Worm (Caenorhabditis elegans): Measurements from ENCODE around the gene lin-14.

Gene lin-14

ce11 chrX:11522058-11522757, 56.8 kb downstream of the lin-14 start, which contains the start of gene sdc-2:
TSS of gene sdc-2 (plus strand) at chrX:11522707.
- TF ChIP-seq pros-1 (tag; optimal IDR thresholded peaks at IDR 0.05), result peak; percentile 49
- peak; percentile 74 for TF ChIP-seq ceh-31 (tag; optimal IDR thresholded peaks at IDR 0.05)
- no peak for TF ChIP-seq ceh-22 (tag; optimal IDR thresholded peaks at IDR 0.05)
- TF ChIP-seq che-1 (tag; optimal IDR thresholded peaks at IDR 0.05), result peak; percentile 9
- TF ChIP-seq ceh-24 (tag; optimal IDR thresholded peaks at IDR 0.05), result no peak
- no peak for TF ChIP-seq K02D7.2 (tag; optimal IDR thresholded peaks at IDR 0.05)
- TF ChIP-seq ceh-48 (tag; optimal IDR thresholded peaks at IDR 0.05), result no peak
- peak; percentile 55 for TF ChIP-seq dve-1 (tag; optimal IDR thresholded peaks at IDR 0.05)
- no peak for TF ChIP-seq pha-4 (tag; optimal IDR thresholded peaks at IDR 0.05)
- TF ChIP-seq nhr-11 (tag; optimal IDR thresholded peaks at IDR 0.05), result no peak
- no peak for TF ChIP-seq ets-4 (tag; optimal IDR thresholded peaks at IDR 0.05)
- TF ChIP-seq zip-5 (tag; optimal IDR thresholded peaks at IDR 0.05), result no peak
- TF ChIP-seq unc-55 (GFP tag; optimal IDR thresholded peaks at IDR 0.05), result peak; percentile 58

ce11 chrX:11523704-11524103, 58.3 kb downstream of the lin-14 start:
- TF ChIP-seq lin-11 (tag; optimal IDR thresholded peaks at IDR 0.05) (no peak), che-1 (tag; optimal IDR thresholded peaks at IDR 0.05) (no peak), pros-1 (tag; optimal IDR thresholded peaks at IDR 0.05) (no peak), pax-1 (tag; optimal IDR thresholded peaks at IDR 0.05) (no peak), pat-9 (tag; optimal IDR thresholded peaks at IDR 0.05) (no peak), nfya-1 (tag; optimal IDR thresholded peaks at IDR 0.05) (no peak), K02D7.2 (tag; optimal IDR thresholded peaks at IDR 0.05) (no peak), nhr-232 (tag; optimal IDR thresholded peaks at IDR 0.05) (no peak), tbx-2 (tag; optimal IDR thresholded peaks at IDR 0.05) (no peak), C08G9.2 (tag; optimal IDR thresholded peaks at IDR 0.05) (no peak), hlh-6 (tag; optimal IDR thresholded peaks at IDR 0.05) (no peak), sox-4 (tag; optimal IDR thresholded peaks at IDR 0.05) (no peak), Y22D7AL.16 (tag; optimal IDR thresholded peaks at IDR 0.05) (no peak), hlh-13 (GFP tag; optimal IDR thresholded peaks at IDR 0.05) (no peak), dmd-4 (tag; optimal IDR thresholded peaks at IDR 0.05; ENCODE audit: borderline replicate concordance) (no peak), ceh-45 (GFP tag; IDR thresholded peaks at IDR 0.05) (no peak)

- TF ChIP-seq tbx-2 (tag; optimal IDR thresholded peaks at IDR 0.05), result no peak
- TF ChIP-seq elt-2 (tag; optimal IDR thresholded peaks at IDR 0.05), result no peak
- no peak for TF ChIP-seq fkh-6 (tag; optimal IDR thresholded peaks at IDR 0.05)
- TF ChIP-seq pros-1 (tag; optimal IDR thresholded peaks at IDR 0.05), result no peak
- TF ChIP-seq unc-42 (tag; optimal IDR thresholded peaks at IDR 0.05), result no peak
- no peak for TF ChIP-seq gmeb-2 (tag; optimal IDR thresholded peaks at IDR 0.05)
- no peak for TF ChIP-seq dmd-4 (tag; optimal IDR thresholded peaks at IDR 0.05; ENCODE audit: borderline replicate concordance)
- TF ChIP-seq ceh-22 (tag; optimal IDR thresholded peaks at IDR 0.05), result no peak
- no peak for TF ChIP-seq ceh-9 (tag; optimal IDR thresholded peaks at IDR 0.05)
- no peak for TF ChIP-seq pha-4 (tag; optimal IDR thresholded peaks at IDR 0.05)
- TF ChIP-seq ceh-31 (tag; optimal IDR thresholded peaks at IDR 0.05), result no peak
- TF ChIP-seq nhr-232 (tag; optimal IDR thresholded peaks at IDR 0.05), result no peak
- TF ChIP-seq ttx-3 (tag; optimal IDR thresholded peaks at IDR 0.05), result no peak
- no peak for TF ChIP-seq ceh-2 (tag; optimal IDR thresholded peaks at IDR 0.05)
- TF ChIP-seq ref-2 (tag; optimal IDR thresholded peaks at IDR 0.05), result no peak
- no peak for TF ChIP-seq unc-86 (tag; optimal IDR thresholded peaks at IDR 0.05)
These were observed 68.2 kb downstream of the lin-14 start, which contains the start of gene C35C5.8 for ce11 chrX:11533543-11534003. TSS of gene C35C5.8 (plus strand) at chrX:11533593.

- TF ChIP-seq ets-4 (tag; optimal IDR thresholded peaks at IDR 0.05) (no peak), nhr-232 (tag; optimal IDR thresholded peaks at IDR 0.05) (no peak), hlh-8 (tag; optimal IDR thresholded peaks at IDR 0.05) (no peak), K09A11.1 (tag; optimal IDR thresholded peaks at IDR 0.05; ENCODE audit: insufficient read depth) (no peak), pha-4 (tag; optimal IDR thresholded peaks at IDR 0.05) (no peak), dve-1 (tag; optimal IDR thresholded peaks at IDR 0.05) (no peak), lim-6 (tag; optimal IDR thresholded peaks at IDR 0.05) (no peak), lin-11 (tag; optimal IDR thresholded peaks at IDR 0.05) (no peak)
These were observed 69.1 kb downstream of the lin-14 start for ce11 chrX:11534443-11534842.
